Worm (Caenorhabditis elegans): Measurements from ENCODE around the gene cyk-4.

Gene cyk-4

ce11 chrIII:13748312-13748711 lies 22.7 kb downstream of the cyk-4 start, which contains the start of gene K08E3.2:
Gene K08E3.2 (minus strand): TSS chrIII:13748686.
- no peak for TF ChIP-seq nhr-12 (tag; optimal IDR thresholded peaks at IDR 0.05)
- no peak for TF ChIP-seq lin-13 (tag; optimal IDR thresholded peaks at IDR 0.05)
- no peak for TF ChIP-seq mep-1 (tag; optimal IDR thresholded peaks at IDR 0.05)
- no peak for TF ChIP-seq zip-8 (tag; optimal IDR thresholded peaks at IDR 0.05)
- no peak for TF ChIP-seq nhr-237 (tag; optimal IDR thresholded peaks at IDR 0.05)
- TF ChIP-seq unc-62 (GFP tag; optimal IDR thresholded peaks at IDR 0.05) = no peak
- TF ChIP-seq ceh-83 (GFP tag; optimal IDR thresholded peaks at IDR 0.05) = no peak
- TF ChIP-seq elt-1 (tag; optimal IDR thresholded peaks at IDR 0.05; ENCODE audit: borderline replicate concordance, insufficient read depth) = no peak
- TF ChIP-seq mls-2 (tag; optimal IDR thresholded peaks at IDR 0.05) = no peak
- TF ChIP-seq ceh-39 (tag; optimal IDR thresholded peaks at IDR 0.05) = no peak
- no peak for TF ChIP-seq nhr-2 (tag; optimal IDR thresholded peaks at IDR 0.05)
- no peak for TF ChIP-seq sem-2 (GFP tag; optimal IDR thresholded peaks at IDR 0.05)
- no peak for TF ChIP-seq unc-120 (tag; optimal IDR thresholded peaks at IDR 0.05; ENCODE audit: poor library complexity, severe bottlenecking)
- TF ChIP-seq bed-3 (GFP tag; optimal IDR thresholded peaks at IDR 0.05) = no peak
- no peak for TF ChIP-seq cnd-1 (tag; optimal IDR thresholded peaks at IDR 0.05)
- TF ChIP-seq pha-4 (tag; optimal IDR thresholded peaks at IDR 0.05) = no peak
- no peak for TF ChIP-seq nhr-76 (tag; optimal IDR thresholded peaks at IDR 0.05)
- TF ChIP-seq tbx-8 (GFP tag; optimal IDR thresholded peaks at IDR 0.05) = no peak

- no peak for TF ChIP-seq mls-2 (tag; optimal IDR thresholded peaks at IDR 0.05)
- TF ChIP-seq unc-62 (GFP tag; optimal IDR thresholded peaks at IDR 0.05) = no peak
- TF ChIP-seq zip-8 (tag; optimal IDR thresholded peaks at IDR 0.05) = no peak
Observed at ce11 chrIII:13743922-13744321, 27.1 kb downstream of the cyk-4 start, which contains the start of gene tyr-2. Gene tyr-2 (plus strand): TSS chrIII:13744222.

- TF ChIP-seq ces-1 (GFP tag; optimal IDR thresholded peaks at IDR 0.05) = no peak
- TF ChIP-seq mep-1 (tag; optimal IDR thresholded peaks at IDR 0.05) = no peak
- no peak for TF ChIP-seq unc-120 (tag; optimal IDR thresholded peaks at IDR 0.05; ENCODE audit: poor library complexity, severe bottlenecking)
- no peak for TF ChIP-seq lsy-2 (tag; optimal IDR thresholded peaks at IDR 0.05)
Observed at ce11 chrIII:13742028-13742427, 29.0 kb downstream of the cyk-4 start.

- no peak for TF ChIP-seq ceh-43 (GFP tag; optimal IDR thresholded peaks at IDR 0.05)
- no peak for TF ChIP-seq nhr-76 (tag; optimal IDR thresholded peaks at IDR 0.05)
- TF ChIP-seq unc-62 (GFP tag; optimal IDR thresholded peaks at IDR 0.05) = no peak
- no peak for TF ChIP-seq zip-8 (tag; optimal IDR thresholded peaks at IDR 0.05)
- no peak for TF ChIP-seq mep-1 (tag; optimal IDR thresholded peaks at IDR 0.05)
- no peak for TF ChIP-seq flh-1 (GFP tag; optimal IDR thresholded peaks at IDR 0.05)
- no peak for TF ChIP-seq sptf-1 (tag; optimal IDR thresholded peaks at IDR 0.05)
- no peak for TF ChIP-seq tbx-8 (GFP tag; optimal IDR thresholded peaks at IDR 0.05)
- TF ChIP-seq unc-39 (tag; optimal IDR thresholded peaks at IDR 0.05) = no peak
- no peak for TF ChIP-seq drap-1 (GFP tag; optimal IDR thresholded peaks at IDR 0.05)
- TF ChIP-seq unc-120 (tag; optimal IDR thresholded peaks at IDR 0.05; ENCODE audit: poor library complexity, severe bottlenecking) = no peak
- TF ChIP-seq ces-1 (GFP tag; optimal IDR thresholded peaks at IDR 0.05) = no peak
- TF ChIP-seq lsy-2 (tag; optimal IDR thresholded peaks at IDR 0.05) = no peak
- TF ChIP-seq M03D4.4 (tag; optimal IDR thresholded peaks at IDR 0.05) = no peak
- TF ChIP-seq ceh-83 (GFP tag; optimal IDR thresholded peaks at IDR 0.05) = no peak
- no peak for TF ChIP-seq elt-1 (tag; optimal IDR thresholded peaks at IDR 0.05; ENCODE audit: borderline replicate concordance, insufficient read depth)
Observed at ce11 chrIII:13741410-13741809, 29.6 kb downstream of the cyk-4 start.

ce11 chrIII:13735008-13735407 lies 36.0 kb downstream of the cyk-4 start, which contains the start of gene W06F12.3:
Gene W06F12.3 (plus strand): TSS chrIII:13735030.
- no peak for TF ChIP-seq nhr-2 (tag; optimal IDR thresholded peaks at IDR 0.05)
- no peak for TF ChIP-seq ham-2 (GFP tag; optimal IDR thresholded peaks at IDR 0.05)
- no peak for TF ChIP-seq flh-1 (GFP tag; optimal IDR thresholded peaks at IDR 0.05)
- no peak for TF ChIP-seq bed-3 (GFP tag; optimal IDR thresholded peaks at IDR 0.05)
- no peak for TF ChIP-seq mab-5 (tag; optimal IDR thresholded peaks at IDR 0.05)
- no peak for TF ChIP-seq elt-3 (tag; optimal IDR thresholded peaks at IDR 0.05)
- no peak for TF ChIP-seq nhr-28 (tag; optimal IDR thresholded peaks at IDR 0.05)
- TF ChIP-seq lsy-2 (tag; optimal IDR thresholded peaks at IDR 0.05) = no peak
- no peak for TF ChIP-seq hlh-1 (tag; optimal IDR thresholded peaks at IDR 0.05)
- no peak for TF ChIP-seq zip-8 (tag; optimal IDR thresholded peaks at IDR 0.05)
- TF ChIP-seq unc-62 (GFP tag; optimal IDR thresholded peaks at IDR 0.05) = no peak
- no peak for TF ChIP-seq sem-2 (GFP tag; optimal IDR thresholded peaks at IDR 0.05)
- no peak for TF ChIP-seq M03D4.4 (tag; optimal IDR thresholded peaks at IDR 0.05)
- no peak for TF ChIP-seq sptf-1 (tag; optimal IDR thresholded peaks at IDR 0.05)
- no peak for TF ChIP-seq nhr-12 (tag; optimal IDR thresholded peaks at IDR 0.05)
- TF ChIP-seq ceh-43 (GFP tag; optimal IDR thresholded peaks at IDR 0.05) = no peak
- no peak for TF ChIP-seq ceh-83 (GFP tag; optimal IDR thresholded peaks at IDR 0.05)
- TF ChIP-seq ces-1 (GFP tag; optimal IDR thresholded peaks at IDR 0.05) = no peak
